Fruit fly (Drosophila melanogaster) whole organism, embryonic: ENCODE measurements around the gene CG34269.

Experiments
- Adf1 ChIP-seq: fragments of 200-800 bp; sonication (Bioruptor generic); IDR thresholded peaks from 2 replicates; pipeline ENCODE4 v1.3.6; 2022; ENCODE audit warnings: missing biosample characterization, missing genetic modification characterization
- Antp ChIP-seq: fragments of 200-800 bp; sonication (Bioruptor generic); optimal IDR thresholded peaks from 3 replicates; lab custom pipeline; 2016; ENCODE audit warnings: missing biosample characterization, missing genetic modification characterization
- Atf6 ChIP-seq: fragments of 200-800 bp; sonication (Bioruptor generic); IDR thresholded peaks from 2 replicates; pipeline ENCODE4 v1.3.6; 2022; ENCODE audit warnings: missing biosample characterization, missing genetic modification characterization
- B-H2 ChIP-seq: fragments of 200-800 bp; sonication (Bioruptor generic); optimal IDR thresholded peaks from 2 replicates; lab custom pipeline; 2018; ENCODE audit warnings: missing biosample characterization, mild to moderate bottlenecking, missing genetic modification characterization
- CG10565 ChIP-seq: fragments of 200-800 bp; sonication (Bioruptor generic); optimal IDR thresholded peaks from 3 replicates; lab custom pipeline; 2016; ENCODE audit warnings: missing biosample characterization, mild to moderate bottlenecking, missing genetic modification characterization
- CG11085 ChIP-seq: fragments of 200-800 bp; sonication (Bioruptor generic); IDR thresholded peaks from 2 replicates; pipeline ENCODE4 v1.3.6; 2022; ENCODE audit warnings: missing biosample characterization, missing genetic modification characterization
- CG12155 ChIP-seq: fragments of 200-800 bp; sonication (Bioruptor generic); optimal IDR thresholded peaks from 3 replicates; lab custom pipeline; 2016; ENCODE audit warnings: missing biosample characterization, missing genetic modification characterization
- CG12769 ChIP-seq: fragments of 200-800 bp; sonication (Bioruptor generic); optimal IDR thresholded peaks from 2 replicates; lab custom pipeline; 2019; ENCODE audit warnings: missing biosample characterization, mild to moderate bottlenecking, missing genetic modification characterization, moderate library complexity
- CG17612 ChIP-seq: fragments of 200-800 bp; sonication (Bioruptor generic); IDR thresholded peaks from 2 replicates; pipeline ENCODE4 v1.3.6; 2022; ENCODE audit warnings: missing biosample characterization, missing genetic modification characterization
- CG18476 ChIP-seq: fragments of 200-800 bp; sonication (Bioruptor generic); optimal IDR thresholded peaks from 2 replicates; lab custom pipeline; 2016; ENCODE audit warnings: missing biosample characterization, mild to moderate bottlenecking, missing genetic modification characterization
- CG18599 ChIP-seq: fragments of 200-800 bp; sonication (Bioruptor generic); optimal IDR thresholded peaks from 3 replicates; lab custom pipeline; 2017; ENCODE audit warnings: missing biosample characterization, missing genetic modification characterization, mild to moderate bottlenecking, moderate library complexity, missing genetic modification reagents
- CG18619 ChIP-seq: fragments of 200-800 bp; sonication (Bioruptor generic); optimal IDR thresholded peaks from 3 replicates; lab custom pipeline; 2017; ENCODE audit warnings: missing biosample characterization, mild to moderate bottlenecking, missing genetic modification characterization
- CG2678 ChIP-seq: fragments of 200-800 bp; sonication (Bioruptor generic); optimal IDR thresholded peaks from 3 replicates; lab custom pipeline; 2019; ENCODE audit warnings: missing biosample characterization, mild to moderate bottlenecking, missing genetic modification characterization, moderate library complexity
- CG2712 ChIP-seq: fragments of 200-800 bp; optimal IDR thresholded peaks from 3 replicates; lab custom pipeline; 2019; ENCODE audit warnings: missing biosample characterization, mild to moderate bottlenecking, missing genetic modification characterization, moderate library complexity
- CG31224 ChIP-seq: fragments of 200-800 bp; sonication (Bioruptor generic); IDR thresholded peaks from 2 replicates; pipeline ENCODE4 v1.3.6; 2022; ENCODE audit warnings: missing biosample characterization, missing genetic modification characterization
- CG3726 ChIP-seq: fragments of 200-800 bp; sonication (Bioruptor generic); IDR thresholded peaks from 3 replicates; pipeline ENCODE4, ENCODE4 v1.3.6; 2022; ENCODE audit warnings: missing biosample characterization, missing genetic modification characterization
- CG4360 ChIP-seq: fragments of 200-800 bp; sonication (Bioruptor generic); IDR thresholded peaks from 2 replicates; pipeline ENCODE4 v1.3.6; 2022; ENCODE audit warnings: missing biosample characterization, missing genetic modification characterization
- CG4404 ChIP-seq: fragments of 200-800 bp; sonication (Bioruptor generic); IDR thresholded peaks from 2 replicates; pipeline ENCODE4 v1.3.6; 2022; ENCODE audit warnings: missing biosample characterization, missing genetic modification characterization
- CG7963 ChIP-seq: fragments of 200-800 bp; sonication (Bioruptor generic); IDR thresholded peaks from 3 replicates; pipeline ENCODE4 v1.3.6; 2022; ENCODE audit warnings: missing biosample characterization, missing genetic modification characterization; ENCODE audit not compliant: partially characterized antibody
- CG8478 ChIP-seq: fragments of >200 bp; optimal IDR thresholded peaks from 2 replicates; lab custom pipeline; 2018
- CG9876 ChIP-seq: fragments of 200-800 bp; sonication (Bioruptor generic); optimal IDR thresholded peaks from 2 replicates; lab custom pipeline; 2016; ENCODE audit warnings: missing biosample characterization, missing genetic modification characterization
- Chrac-16 ChIP-seq: fragments of 200-800 bp; sonication (Bioruptor generic); optimal IDR thresholded peaks from 3 replicates; lab custom pipeline; 2016; ENCODE audit warnings: missing biosample characterization, missing genetic modification characterization
- CoRest ChIP-seq: fragments of 200-800 bp; sonication (Bioruptor generic); optimal IDR thresholded peaks from 3 replicates; lab custom pipeline; 2018; ENCODE audit warnings: missing biosample characterization, mild to moderate bottlenecking, missing genetic modification characterization, moderate library complexity
- D19A ChIP-seq: fragments of 200-800 bp; optimal IDR thresholded peaks from 3 replicates; lab custom pipeline; 2019; ENCODE audit warnings: missing biosample characterization, mild to moderate bottlenecking, missing genetic modification characterization, moderate library complexity
- HLH54F ChIP-seq: fragments of 200-800 bp; sonication (Bioruptor generic); optimal IDR thresholded peaks from 3 replicates; lab custom pipeline; 2016; ENCODE audit warnings: missing biosample characterization, missing genetic modification characterization
- Hmx ChIP-seq: fragments of 200-800 bp; sonication (Bioruptor generic); optimal IDR thresholded peaks from 2 replicates; lab custom pipeline; 2016; ENCODE audit warnings: missing biosample characterization, missing genetic modification characterization
- MBD-R2 ChIP-seq: fragments of 200-800 bp; sonication (Bioruptor generic); IDR thresholded peaks from 2 replicates; pipeline ENCODE4 v1.3.6; 2022; ENCODE audit warnings: missing biosample characterization, missing genetic modification characterization
- MESR4 ChIP-seq: fragments of 200-800 bp; sonication (Bioruptor generic); optimal IDR thresholded peaks from 2 replicates; lab custom pipeline; 2018; ENCODE audit warnings: missing biosample characterization, mild to moderate bottlenecking, missing genetic modification characterization, moderate library complexity
- Med ChIP-seq: fragments of 200-800 bp; sonication (Bioruptor generic); peaks from one replicate; lab custom pipeline; 2016; ENCODE audit warnings: missing biosample characterization, missing genetic modification characterization, mild to moderate bottlenecking, inconsistent platforms, moderate library complexity
- PHDP ChIP-seq: fragments of 200-800 bp; sonication (Bioruptor generic); optimal IDR thresholded peaks from 3 replicates; lab custom pipeline; 2018; ENCODE audit warnings: missing biosample characterization, mild to moderate bottlenecking, missing genetic modification characterization, moderate library complexity
- Pdp1 ChIP-seq, 2 experiments: fragments of 200-800 bp; sonication (Bioruptor generic); optimal IDR thresholded peaks; 3 replicates each; lab custom pipeline; 2016; ENCODE audit warnings: missing biosample characterization in 2 of 2, missing genetic modification characterization in 2 of 2, mild to moderate bottlenecking in 1 of 2, moderate library complexity in 1 of 2
- Scr ChIP-seq: fragments of 200-800 bp; sonication (Bioruptor generic); IDR thresholded peaks from 2 replicates; pipeline ENCODE4 v1.3.6; 2022; ENCODE audit warnings: missing biosample characterization, missing genetic modification characterization; ENCODE audit not compliant: partially characterized antibody
- Sry-δ ChIP-seq: fragments of 200-800 bp; sonication (Bioruptor generic); optimal IDR thresholded peaks from 2 replicates; lab custom pipeline; 2016; ENCODE audit warnings: missing biosample characterization, missing genetic modification characterization
- Vsx1 ChIP-seq: fragments of 200-800 bp; sonication (Bioruptor generic); optimal IDR thresholded peaks from 2 replicates; lab custom pipeline; 2017; ENCODE audit warnings: missing biosample characterization, mild to moderate bottlenecking, missing genetic modification characterization, missing genetic modification reagents
- Xbp1 ChIP-seq: fragments of 200-800 bp; sonication (Bioruptor generic); optimal IDR thresholded peaks from 3 replicates; lab custom pipeline; 2016; ENCODE audit warnings: missing biosample characterization, mild to moderate bottlenecking, missing genetic modification characterization
- ara ChIP-seq: fragments of 200-800 bp; sonication (Bioruptor generic); IDR thresholded peaks from 2 replicates; pipeline ENCODE4 v1.3.6; 2022; ENCODE audit warnings: missing biosample characterization, missing genetic modification characterization
- cato ChIP-seq: fragments of 200-800 bp; sonication (Bioruptor generic); optimal IDR thresholded peaks from 2 replicates; lab custom pipeline; 2016; ENCODE audit warnings: missing biosample characterization, missing genetic modification characterization, borderline replicate concordance
- corto ChIP-seq: fragments of 200-800 bp; sonication (Bioruptor generic); optimal IDR thresholded peaks from 2 replicates; lab custom pipeline; 2016; ENCODE audit warnings: missing biosample characterization, mild to moderate bottlenecking, missing genetic modification characterization, moderate library complexity
- cwo ChIP-seq: fragments of 200-800 bp; sonication (Bioruptor generic); optimal IDR thresholded peaks from 3 replicates; lab custom pipeline; 2017; ENCODE audit warnings: missing biosample characterization, missing genetic modification characterization, mild to moderate bottlenecking, moderate library complexity, missing genetic modification reagents
- ems ChIP-seq: fragments of 200-800 bp; sonication (Bioruptor generic); optimal IDR thresholded peaks from 3 replicates; lab custom pipeline; 2016; ENCODE audit warnings: missing biosample characterization, missing genetic modification characterization
- fd96Cb ChIP-seq: fragments of 200-800 bp; sonication (Bioruptor generic); optimal IDR thresholded peaks from 2 replicates; lab custom pipeline; 2018; ENCODE audit warnings: missing biosample characterization, mild to moderate bottlenecking, missing genetic modification characterization, moderate library complexity
- h ChIP-seq: fragments of >200 bp; optimal IDR thresholded peaks from 2 replicates; lab custom pipeline; 2017
- jing ChIP-seq: fragments of 200-800 bp; sonication (Bioruptor generic); optimal IDR thresholded peaks from 2 replicates; lab custom pipeline; 2018; ENCODE audit warnings: missing biosample characterization, mild to moderate bottlenecking, missing genetic modification characterization
- lbe ChIP-seq: fragments of 200-800 bp; sonication (Bioruptor generic); optimal IDR thresholded peaks from 2 replicates; lab custom pipeline; 2016; ENCODE audit warnings: missing biosample characterization, mild to moderate bottlenecking, missing genetic modification characterization
- maf-S ChIP-seq: fragments of 200-800 bp; sonication (Bioruptor generic); optimal IDR thresholded peaks from 2 replicates; lab custom pipeline; 2016; ENCODE audit warnings: missing biosample characterization, missing genetic modification characterization
- sc ChIP-seq, 3 experiments: fragments of >200 bp in 2 of 3; fragments of 200-800 bp in 1 of 3; sonication (Bioruptor generic) in 1 of 3; optimal IDR thresholded peaks; 2 replicates in 2 of 3; 3 replicates in 1 of 3; lab custom pipeline; 2017; ENCODE audit warnings: mild to moderate bottlenecking in 1 of 3, missing biosample characterization in 1 of 3, missing genetic modification characterization in 1 of 3, missing genetic modification reagents in 1 of 3
- scrt ChIP-seq: fragments of 200-800 bp; sonication (Bioruptor generic); optimal IDR thresholded peaks from 2 replicates; lab custom pipeline; 2018; ENCODE audit warnings: missing biosample characterization, mild to moderate bottlenecking, missing genetic modification characterization, moderate library complexity
- trem ChIP-seq: fragments of 200-800 bp; optimal IDR thresholded peaks from 3 replicates; lab custom pipeline; 2019; ENCODE audit warnings: missing biosample characterization, mild to moderate bottlenecking, missing genetic modification characterization, moderate library complexity
- usp ChIP-seq: fragments of >200 bp; optimal IDR thresholded peaks from 2 replicates; lab custom pipeline; 2017; ENCODE audit warnings: missing biosample characterization, missing genetic modification characterization

Gene CG34269

DNA sequence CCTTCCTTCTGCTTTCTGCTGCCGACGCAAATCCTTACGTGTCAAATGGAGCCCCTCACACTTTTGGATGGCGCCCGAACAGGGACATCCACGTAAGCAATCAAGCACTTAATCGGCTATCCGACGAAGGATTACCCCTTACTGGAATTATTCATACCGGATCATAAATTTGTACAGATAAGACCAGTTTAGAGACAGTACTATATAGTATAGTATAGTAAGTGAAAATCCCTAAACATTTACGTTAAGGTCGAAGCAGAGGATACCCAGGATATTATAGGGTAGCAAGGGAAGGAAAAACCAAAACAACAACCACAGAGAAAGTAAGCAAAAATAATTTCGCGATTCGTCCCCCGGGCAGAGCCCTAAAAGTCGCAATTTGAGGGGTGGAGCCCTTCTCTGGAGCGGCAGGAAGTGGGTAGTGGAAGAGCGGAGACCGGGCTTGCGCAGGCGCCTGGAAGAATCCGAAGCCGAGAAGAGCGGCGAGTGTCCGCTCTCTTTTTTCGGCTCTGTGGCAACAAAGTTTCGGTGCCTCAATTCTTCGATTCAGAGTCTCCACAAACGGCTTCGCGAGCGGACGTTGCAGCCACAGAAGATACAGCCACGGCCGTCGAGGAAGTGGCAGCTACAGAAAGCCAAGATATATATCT lies 17.5 kb downstream of the CG34269 start (continued):
- peak; percentile 28 for TF ChIP-seq Hmx (GFP tag; lab: Kevin White, UChicago)
- TF ChIP-seq HLH54F (GFP tag; lab: Kevin White, UChicago) = peak; percentile 78
- TF ChIP-seq cwo (GFP tag; lab: Kevin White, UChicago) = peak; percentile 76
- TF ChIP-seq h = no peak
- TF ChIP-seq CG11085 (GFP tag; lab: Robert Waterston, UW) = no peak; the same call in 1 of the 2 replicates
- no peak for TF ChIP-seq Vsx1
- TF ChIP-seq CG9876 = peak; percentile 17
- peak; percentile 41 for TF ChIP-seq D19A (tag; lab: Kevin White, UChicago)
- TF ChIP-seq ems (GFP tag; lab: Kevin White, UChicago) = peak; percentile 70
- peak; percentile 37 for TF ChIP-seq fd96Cb (tag; lab: Kevin White, UChicago)
- TF ChIP-seq Med = peak; percentile 94
- TF ChIP-seq MBD-R2 = peak; percentile 39; the same call in 1 of the 2 replicates
- TF ChIP-seq CG12155 (GFP tag; lab: Kevin White, UChicago) = peak; percentile 60
- no peak for TF ChIP-seq CG10565
- TF ChIP-seq PHDP (tag; lab: Kevin White, UChicago) = peak; percentile 61
- no peak for TF ChIP-seq sc (optimal IDR thresholded peaks at IDR 0.05; lab: Kevin White, UChicago)
- no peak for TF ChIP-seq sc (GFP tag; optimal IDR thresholded peaks at IDR 0.05; lab: Kevin White, UChicago)
- no peak for TF ChIP-seq B-H2
- TF ChIP-seq CG4404 = peak; percentile 46; the same call in 1 of the 2 replicates
- TF ChIP-seq Xbp1 (GFP tag; lab: Kevin White, UChicago) = peak; percentile 74
- peak; percentile 69 for TF ChIP-seq Atf6 (GFP tag; lab: Robert Waterston, UW)
- TF ChIP-seq Sry-δ = peak; percentile 17
- no peak for TF ChIP-seq CG8478 (lab: Kevin White, UChicago)
- TF ChIP-seq CG31224 (GFP tag; lab: Robert Waterston, UW) = peak; percentile 50
- peak; percentile 64 for TF ChIP-seq CoRest (tag; lab: Kevin White, UChicago)
- peak; percentile 59 for TF ChIP-seq Antp (GFP tag; lab: Kevin White, UChicago)
- no peak; the same call in 2 of the 3 replicates for TF ChIP-seq CG3726 (GFP tag; lab: Robert Waterston, UW)
- no peak for TF ChIP-seq MESR4 (GFP tag; lab: Kevin White, UChicago)
- no peak for TF ChIP-seq jing (GFP tag; lab: Kevin White, UChicago)
- peak; percentile 44 for TF ChIP-seq Adf1 (GFP tag; lab: Robert Waterston, UW)
- TF ChIP-seq ara (GFP tag; lab: Robert Waterston, UW) = 0 out of 2 replicates have a peak, but pooled peaks have one; percentile 5
- TF ChIP-seq CG2678 (tag; lab: Kevin White, UChicago) = peak; percentile 83
- peak; percentile 93 for TF ChIP-seq CG18599 (GFP tag; lab: Kevin White, UChicago)
- TF ChIP-seq CG12769 (tag; lab: Kevin White, UChicago) = peak; percentile 92
- peak; percentile 18 for TF ChIP-seq CG18476 (GFP tag; lab: Kevin White, UChicago)
- peak; percentile 43; the same call in 1 of the 2 replicates for TF ChIP-seq CG4360 (GFP tag; lab: Robert Waterston, UW)
- peak; percentile 80 for TF ChIP-seq scrt
- TF ChIP-seq Pdp1 (GFP tag; optimal IDR thresholded peaks at IDR 0.05; lab: Kevin White, UChicago) = peak; percentile 62 to 66
- no peak for TF ChIP-seq CG7963 (GFP tag; lab: Robert Waterston, UW)
- TF ChIP-seq CG18619 (GFP tag; lab: Kevin White, UChicago) = peak; percentile 44
- peak; percentile 6 for TF ChIP-seq corto (GFP tag; lab: Kevin White, UChicago)
- TF ChIP-seq cato (GFP tag; lab: Kevin White, UChicago) = no peak
- TF ChIP-seq CG17612 (GFP tag; lab: Robert Waterston, UW) = peak; percentile 43; the same call in 1 of the 2 replicates
- no peak for TF ChIP-seq trem
- peak; percentile 72 for TF ChIP-seq lbe (GFP tag; lab: Kevin White, UChicago)
- TF ChIP-seq maf-S (GFP tag; lab: Kevin White, UChicago) = peak; percentile 19
- TF ChIP-seq Chrac-16 = peak; percentile 55
- TF ChIP-seq CG2712 (tag; lab: Kevin White, UChicago) = peak; percentile 44
- no peak for TF ChIP-seq Scr (GFP tag; lab: Robert Waterston, UW)
- no peak for TF ChIP-seq usp
